Worm (Caenorhabditis elegans) whole organism, young adult: ENCODE results near the gene str-141.

Experiments used
- B0035.1 ChIP-seq: sonication (generic microtip); optimal IDR thresholded peaks from 2 replicates; lab custom pipeline; 2016; ENCODE audit warnings: missing genetic modification characterization, mild to moderate bottlenecking, missing compliant biosample characterization, missing genotype, missing genetic modification reagents
- C06A6.2 ChIP-seq: fragments of 200-800 bp; sonication (Bioruptor generic); conservative IDR thresholded peaks from 2 replicates; pipeline ENCODE4 v1.3.6; 2022; ENCODE audit warnings: missing genetic modification characterization, missing compliant biosample characterization
- dpl-1 ChIP-seq: fragments of 150-350 bp; optimal IDR thresholded peaks from 2 replicates; lab custom pipeline; 2014; ENCODE audit warnings: missing biosample characterization, missing genetic modification reagents, missing genetic modification characterization
- unc-62 ChIP-seq: fragments of 150-350 bp; optimal IDR thresholded peaks from 2 replicates; lab custom pipeline; 2014; ENCODE audit warnings: missing biosample characterization, missing genetic modification reagents, missing genetic modification characterization

- TF ChIP-seq C06A6.2 (GFP tag; lab: Robert Waterston, UW) = no peak
- no peak for TF ChIP-seq dpl-1 (GFP tag; lab: Kevin White, UChicago)
- no peak for TF ChIP-seq B0035.1 (tag; lab: Kevin White, UChicago)
- no peak for TF ChIP-seq unc-62 (GFP tag; lab: Kevin White, UChicago)
These were observed 1.9 kb downstream of the str-141 start, which contains the start of gene F47G9.4 for ce11 chrV:11321719-11322118.
